Fruit fly (Drosophila melanogaster) whole organism, pupa: ENCODE data around the gene CG42353.

Source experiments
- CG13204 ChIP-seq: fragments of 200-800 bp; sonication (Bioruptor generic); optimal IDR thresholded peaks from 2 replicates; lab custom pipeline; 2018; ENCODE audit warnings: missing biosample characterization, mild to moderate bottlenecking, missing genetic modification characterization, moderate library complexity
- CG9948 ChIP-seq: fragments of 200-800 bp; sonication (Bioruptor generic); optimal IDR thresholded peaks from 2 replicates; lab custom pipeline; 2018; ENCODE audit warnings: missing biosample characterization, mild to moderate bottlenecking, missing genetic modification characterization, moderate library complexity

dm6 chrX:16082932-16083331, 21.8 kb downstream of the CG42353 start, which contains the start of gene CG8958:
- TF ChIP-seq CG9948 (tag; lab: Kevin White, UChicago) (no peak), CG13204 (GFP tag; lab: Kevin White, UChicago) (no peak)
